Worm (Caenorhabditis elegans) whole organism, mixed stage, embryonic: Measurements from ENCODE around the gene ent-5.

Experiments
- M03D4.4 ChIP-seq: sonication (generic microtip); optimal IDR thresholded peaks from 2 replicates; lab custom pipeline; 2017; ENCODE audit warnings: mild to moderate bottlenecking, missing genetic modification characterization, missing compliant biosample characterization
- bed-3 ChIP-seq: fragments of 200-800 bp; sonication (Bioruptor generic); optimal IDR thresholded peaks from 3 replicates; lab custom pipeline; 2018; ENCODE audit warnings: mild to moderate bottlenecking, missing genetic modification characterization, moderate library complexity, missing compliant biosample characterization
- blmp-1 ChIP-seq: fragments of 150-350 bp; optimal IDR thresholded peaks from 2 replicates; lab custom pipeline; 2014; ENCODE audit warnings: missing biosample characterization, missing genetic modification characterization
- ceh-39 ChIP-seq: fragments of 150-350 bp; optimal IDR thresholded peaks from 2 replicates; lab custom pipeline; 2014; ENCODE audit warnings: missing biosample characterization, missing genetic modification characterization
- ceh-43 ChIP-seq: fragments of 200-800 bp; sonication (Bioruptor generic); optimal IDR thresholded peaks from 2 replicates; lab custom pipeline; 2018; ENCODE audit warnings: mild to moderate bottlenecking, missing genetic modification characterization, moderate library complexity, missing compliant biosample characterization
- ceh-83 ChIP-seq: fragments of 200-800 bp; sonication (Bioruptor generic); optimal IDR thresholded peaks from 2 replicates; lab custom pipeline; 2018; ENCODE audit warnings: mild to moderate bottlenecking, missing genetic modification characterization, missing compliant biosample characterization
- ces-1 ChIP-seq: fragments of 150-350 bp; optimal IDR thresholded peaks from 2 replicates; lab custom pipeline; 2014; ENCODE audit warnings: missing biosample characterization, missing genetic modification reagents, missing genetic modification characterization
- cnd-1 ChIP-seq: fragments of 200-800 bp; sonication (Bioruptor generic); optimal IDR thresholded peaks from 2 replicates; lab custom pipeline; 2018; ENCODE audit warnings: mild to moderate bottlenecking, missing genetic modification characterization, missing compliant biosample characterization
- drap-1 ChIP-seq: fragments of 200-800 bp; sonication (Bioruptor generic); optimal IDR thresholded peaks from 3 replicates; lab custom pipeline; 2018; ENCODE audit warnings: mild to moderate bottlenecking, missing genetic modification characterization, missing compliant biosample characterization
- elt-1 ChIP-seq: sonication (generic microtip); optimal IDR thresholded peaks from 2 replicates; lab custom pipeline; 2017; ENCODE audit warnings: missing genetic modification characterization, mild to moderate bottlenecking, missing compliant biosample characterization, antibody characterized with exemption, moderate library complexity, borderline replicate concordance; ENCODE audit not compliant: insufficient read depth
- elt-3 ChIP-seq: fragments of 150-350 bp; optimal IDR thresholded peaks from 2 replicates; lab custom pipeline; 2014; ENCODE audit warnings: missing biosample characterization, missing genetic modification characterization
- flh-1 ChIP-seq: fragments of 200-800 bp; sonication (Bioruptor generic); optimal IDR thresholded peaks from 2 replicates; lab custom pipeline; 2018; ENCODE audit warnings: mild to moderate bottlenecking, missing genetic modification characterization, moderate library complexity, missing compliant biosample characterization
- ham-2 ChIP-seq: fragments of 200-800 bp; sonication (Bioruptor generic); optimal IDR thresholded peaks from 2 replicates; lab custom pipeline; 2018; ENCODE audit warnings: mild to moderate bottlenecking, missing genetic modification characterization, missing compliant biosample characterization
- hlh-1 ChIP-seq: fragments of 150-350 bp; optimal IDR thresholded peaks from 2 replicates; lab custom pipeline; 2014; ENCODE audit warnings: missing biosample characterization, missing genetic modification reagents, missing genetic modification characterization
- lin-13 ChIP-seq: fragments of 150-350 bp; optimal IDR thresholded peaks from 2 replicates; lab custom pipeline; 2014; ENCODE audit warnings: missing biosample characterization, missing genetic modification characterization
- lin-32 ChIP-seq: fragments of 200-800 bp; sonication (Bioruptor generic); optimal IDR thresholded peaks from 2 replicates; lab custom pipeline; 2018; ENCODE audit warnings: mild to moderate bottlenecking, missing genetic modification characterization, missing compliant biosample characterization
- mab-5 ChIP-seq: fragments of 150-350 bp; optimal IDR thresholded peaks from 2 replicates; lab custom pipeline; 2014; ENCODE audit warnings: missing biosample characterization, missing genetic modification characterization
- mep-1 ChIP-seq: fragments of 150-350 bp; optimal IDR thresholded peaks from 2 replicates; lab custom pipeline; 2017; ENCODE audit warnings: missing biosample characterization, missing genetic modification reagents, missing genetic modification characterization, inconsistent platforms
- nhr-12 ChIP-seq: fragments of 150-350 bp; optimal IDR thresholded peaks from 2 replicates; lab custom pipeline; 2014; ENCODE audit warnings: missing biosample characterization, missing genetic modification characterization
- nhr-2 ChIP-seq: fragments of 150-350 bp; optimal IDR thresholded peaks from 2 replicates; lab custom pipeline; 2014; ENCODE audit warnings: missing biosample characterization, missing genetic modification characterization
- nhr-237 ChIP-seq: fragments of 150-350 bp; optimal IDR thresholded peaks from 2 replicates; lab custom pipeline; 2014; ENCODE audit warnings: missing biosample characterization, missing genetic modification characterization
- nhr-28 ChIP-seq: fragments of 150-350 bp; optimal IDR thresholded peaks from 2 replicates; lab custom pipeline; 2014; ENCODE audit warnings: missing biosample characterization, missing genetic modification characterization
- nhr-76 ChIP-seq: sonication (generic microtip); optimal IDR thresholded peaks from 2 replicates; lab custom pipeline; 2017; ENCODE audit warnings: missing biosample characterization, missing genetic modification characterization
- pha-4 ChIP-seq: fragments of 150-350 bp; optimal IDR thresholded peaks from 2 replicates; lab custom pipeline; 2018; ENCODE audit warnings: missing biosample characterization, missing genetic modification reagents, missing genetic modification characterization
- sem-2 ChIP-seq: fragments of 200-800 bp; sonication (Bioruptor generic); optimal IDR thresholded peaks from 2 replicates; lab custom pipeline; 2018; ENCODE audit warnings: mild to moderate bottlenecking, missing genetic modification characterization, missing compliant biosample characterization
- snpc-4 ChIP-seq: fragments of 150-350 bp; optimal IDR thresholded peaks from 2 replicates; lab custom pipeline; 2014; ENCODE audit warnings: missing biosample characterization, missing genetic modification characterization
- sptf-1 ChIP-seq: sonication (generic microtip); optimal IDR thresholded peaks from 2 replicates; lab custom pipeline; 2017; ENCODE audit warnings: mild to moderate bottlenecking, missing genetic modification characterization, moderate library complexity, missing compliant biosample characterization
- unc-120 ChIP-seq: sonication (generic microtip); optimal IDR thresholded peaks from 2 replicates; lab custom pipeline; 2017; ENCODE audit warnings: missing genetic modification characterization, missing compliant biosample characterization; ENCODE audit not compliant: poor library complexity, severe bottlenecking
- unc-39 ChIP-seq: fragments of 150-350 bp; optimal IDR thresholded peaks from 2 replicates; lab custom pipeline; 2014; ENCODE audit warnings: missing biosample characterization, missing genetic modification characterization
- unc-62 ChIP-seq: fragments of 150-350 bp; optimal IDR thresholded peaks from 2 replicates; lab custom pipeline; 2014; ENCODE audit warnings: missing biosample characterization, missing genetic modification reagents, missing genetic modification characterization
- zip-8 ChIP-seq: fragments of 150-350 bp; optimal IDR thresholded peaks from 2 replicates; lab custom pipeline; 2014; ENCODE audit warnings: missing biosample characterization, missing genetic modification characterization
- ztf-11 ChIP-seq: fragments of 150-350 bp; optimal IDR thresholded peaks from 2 replicates; lab custom pipeline; 2014; ENCODE audit warnings: missing biosample characterization, missing genetic modification characterization

ent-5 gene

DNA sequence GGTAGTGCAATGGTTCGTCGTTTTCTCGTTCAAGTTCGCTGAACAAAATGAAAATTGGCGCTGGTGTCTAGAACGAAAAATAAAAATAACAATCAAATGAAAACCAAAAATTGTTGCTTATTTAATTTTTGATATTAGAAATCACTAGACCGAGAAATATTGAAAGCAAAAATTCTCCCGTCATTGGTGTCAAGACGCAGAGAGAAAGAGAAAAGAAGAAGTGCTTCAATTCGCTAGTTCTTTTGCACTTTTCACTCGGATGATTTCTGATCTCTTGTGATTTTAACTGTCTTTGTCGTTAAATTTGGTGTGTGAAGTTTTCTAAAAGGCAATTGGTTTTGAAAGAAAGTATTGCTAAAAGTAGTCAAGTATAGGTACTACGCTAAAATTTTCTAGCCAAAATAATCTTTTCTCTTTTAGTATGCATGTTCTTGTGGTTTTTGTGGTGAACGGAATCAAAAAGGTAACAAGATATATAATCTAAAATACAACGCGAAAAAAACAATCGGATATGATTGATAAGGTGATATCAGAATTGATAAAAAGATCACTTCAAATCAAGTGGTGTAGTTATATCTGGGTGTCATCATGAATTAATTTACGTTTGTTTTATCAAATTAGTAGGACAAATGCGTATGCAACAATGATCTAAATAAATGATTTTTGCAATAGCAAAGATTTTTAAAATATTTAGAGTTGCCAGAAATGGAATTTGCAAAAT is 14.1 kb upstream of the ent-5 start:
- TF ChIP-seq ceh-83, result no peak
- peak; percentile 14 for TF ChIP-seq elt-3

DNA sequence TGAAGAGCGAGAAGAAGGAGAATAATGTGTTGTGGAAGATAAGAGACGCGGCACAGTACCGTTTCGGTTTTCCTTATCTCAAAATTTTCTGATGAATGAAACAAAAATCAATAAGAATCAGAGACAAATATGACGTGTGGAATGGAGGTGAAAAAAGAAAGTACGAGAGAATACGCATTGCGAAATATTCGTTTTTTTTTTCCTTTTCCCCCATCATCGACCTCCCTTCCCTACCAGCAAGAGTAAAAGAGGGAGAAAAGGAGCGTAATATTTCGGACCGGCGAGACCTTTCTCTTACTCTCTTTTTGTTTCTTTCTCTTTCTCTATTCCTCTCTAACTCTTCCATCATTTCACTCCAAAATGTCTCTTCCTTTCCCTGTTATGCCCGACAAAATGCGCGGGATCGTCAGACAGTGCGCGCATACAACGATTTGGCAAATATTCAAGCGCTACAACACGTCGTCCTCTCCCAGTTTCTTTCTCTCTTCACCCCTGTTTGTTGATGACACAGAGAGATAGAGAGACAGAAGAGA is 13.4 kb upstream of the ent-5 start:
- TF ChIP-seq ceh-43 (GFP tag; lab: Kevin White, UChicago) (no peak), blmp-1 (tag; lab: Kevin White, UChicago) (peak; percentile 64), mep-1 (tag; lab: Kevin White, UChicago) (peak; percentile 21), elt-3 (peak; percentile 67), sem-2 (no peak), unc-62 (GFP tag; lab: Kevin White, UChicago) (peak; percentile 12), nhr-237 (tag; lab: Kevin White, UChicago) (peak; percentile 36), ham-2 (GFP tag; lab: Kevin White, UChicago) (peak; percentile 46), hlh-1 (tag; lab: Kevin White, UChicago) (no peak), pha-4 (peak; percentile 62), unc-120 (tag; lab: Kevin White, UChicago) (peak; percentile 51)
- TF ChIP-seq, all 35 proteins: peak for 8

- no peak for TF ChIP-seq zip-8 (tag; lab: Kevin White, UChicago)
- TF ChIP-seq lin-32 (GFP tag; lab: Kevin White, UChicago), result no peak
- TF ChIP-seq ceh-39 (tag; lab: Kevin White, UChicago), result no peak
- TF ChIP-seq nhr-237 (tag; lab: Kevin White, UChicago), result no peak
- TF ChIP-seq mab-5 (tag; lab: Kevin White, UChicago), result no peak
- TF ChIP-seq, all 35 proteins: peak for 0
Measured at ce11 chrX:4660268-4660880, 11.4 kb upstream of the ent-5 start, which contains the start of gene nhr-45. Gene nhr-45 (minus strand): TSS chrX:4660318.

DNA sequence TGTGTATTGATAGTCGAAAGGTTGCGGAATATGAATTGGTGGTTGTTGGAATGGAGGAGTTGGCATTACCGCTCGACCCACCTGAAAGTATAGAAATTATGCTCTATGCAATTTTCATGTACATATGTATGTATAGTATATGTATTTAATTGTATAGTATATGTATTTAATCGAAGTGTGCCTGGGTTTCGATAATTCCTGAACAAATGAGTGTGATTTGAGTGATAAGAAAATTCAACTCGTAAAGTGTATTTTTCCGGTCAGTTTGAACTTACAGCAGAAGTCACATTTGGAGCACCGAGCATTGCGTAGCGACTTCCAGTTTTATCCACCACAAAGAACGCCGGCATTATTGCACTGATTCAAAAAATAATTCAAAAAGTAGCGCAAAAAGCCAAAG is 9.7 kb upstream of the ent-5 start:
- TF ChIP-seq unc-62 (GFP tag; lab: Kevin White, UChicago) (no peak), nhr-76 (tag; lab: Kevin White, UChicago) (no peak), pha-4 (no peak), elt-1 (tag; lab: Kevin White, UChicago) (no peak), bed-3 (GFP tag; lab: Kevin White, UChicago) (no peak), ces-1 (GFP tag; lab: Kevin White, UChicago) (no peak), cnd-1 (tag; lab: Kevin White, UChicago) (no peak), lin-13 (no peak), flh-1 (no peak), ztf-11 (tag; lab: Kevin White, UChicago) (no peak), nhr-12 (tag; lab: Kevin White, UChicago) (no peak), drap-1 (GFP tag; lab: Kevin White, UChicago) (no peak), M03D4.4 (tag; lab: Kevin White, UChicago) (no peak), lin-32 (GFP tag; lab: Kevin White, UChicago) (no peak), mab-5 (tag; lab: Kevin White, UChicago) (no peak), sptf-1 (no peak), ham-2 (GFP tag; lab: Kevin White, UChicago) (no peak), nhr-28 (tag; lab: Kevin White, UChicago) (no peak), sem-2 (no peak)

ce11 chrX:4658303-4658702 is 9.3 kb upstream of the ent-5 start:
- TF ChIP-seq M03D4.4 (tag; lab: Kevin White, UChicago), result no peak
- no peak for TF ChIP-seq ham-2 (GFP tag; lab: Kevin White, UChicago)
- TF ChIP-seq ces-1 (GFP tag; lab: Kevin White, UChicago), result no peak
- TF ChIP-seq mep-1 (tag; lab: Kevin White, UChicago), result no peak
- no peak for TF ChIP-seq elt-3
- TF ChIP-seq hlh-1 (tag; lab: Kevin White, UChicago), result no peak
- TF ChIP-seq ceh-39 (tag; lab: Kevin White, UChicago), result no peak
- no peak for TF ChIP-seq elt-1 (tag; lab: Kevin White, UChicago)
- TF ChIP-seq flh-1, result no peak
- no peak for TF ChIP-seq zip-8 (tag; lab: Kevin White, UChicago)
- TF ChIP-seq nhr-2 (tag; lab: Kevin White, UChicago), result no peak
- no peak for TF ChIP-seq pha-4
- no peak for TF ChIP-seq unc-39 (tag; lab: Kevin White, UChicago)
- TF ChIP-seq snpc-4 (tag; lab: Kevin White, UChicago), result no peak
- no peak for TF ChIP-seq ztf-11 (tag; lab: Kevin White, UChicago)
- no peak for TF ChIP-seq bed-3 (GFP tag; lab: Kevin White, UChicago)
- no peak for TF ChIP-seq ceh-43 (GFP tag; lab: Kevin White, UChicago)
